Fruit fly (Drosophila melanogaster): ENCODE data around the gene CG42502.
A peak's percentile ranks its signal among the peaks of the same experiment; 100 is the strongest.

CG42502 gene

DNA sequence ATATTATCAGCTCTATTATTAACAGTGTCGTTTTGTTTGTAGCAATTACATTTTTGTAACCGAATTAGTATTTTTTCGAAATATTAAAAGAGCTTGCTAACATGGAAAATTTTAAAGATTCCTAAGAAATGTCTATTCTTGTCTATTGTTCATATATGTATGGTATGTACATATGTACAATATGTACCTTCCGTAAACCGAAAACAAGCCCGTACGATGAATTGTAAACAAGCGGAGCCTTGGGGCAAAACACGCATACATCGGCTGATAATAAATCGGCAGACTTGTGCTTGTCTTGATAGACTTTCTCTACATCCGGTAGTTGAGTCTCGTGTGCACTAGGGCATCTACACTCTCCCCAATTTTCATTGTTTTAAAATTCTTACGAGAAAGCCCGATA lies 11.8 kb upstream of the CG42502 start (continued):
- TF ChIP-seq CG10431 (GFP tag; optimal IDR thresholded peaks at IDR 0.05) (peak; percentile 66), tup (GFP tag; optimal IDR thresholded peaks at IDR 0.05) (no peak), otp (GFP tag; IDR thresholded peaks at IDR 0.05) (0 out of 3 replicates have a peak, but pooled peaks have one; percentile 49), CG12769 (tag; optimal IDR thresholded peaks at IDR 0.05) (no peak), chm (GFP tag; IDR thresholded peaks at IDR 0.05) (peak; percentile 42; the same call in 1 of the 2 replicates), Side (GFP tag; optimal IDR thresholded peaks at IDR 0.05) (peak; percentile 45), Blimp-1 (GFP tag; optimal IDR thresholded peaks at IDR 0.05) (no peak), Optix (GFP tag; IDR thresholded peaks at IDR 0.05) (no peak), H15 (GFP tag; IDR thresholded peaks at IDR 0.05) (0 out of 3 replicates have a peak, but pooled peaks have one; percentile 26), CG34422 (GFP tag; IDR thresholded peaks at IDR 0.05) (no peak), tll (GFP tag; optimal IDR thresholded peaks at IDR 0.05) (no peak), bsh (GFP tag; optimal IDR thresholded peaks at IDR 0.05) (peak in 1 of 2 experiments; percentile 79), Aef1 (GFP tag; IDR thresholded peaks at IDR 0.05) (no peak), Hr78 (GFP tag; optimal IDR thresholded peaks at IDR 0.05) (no peak), sug (tag; optimal IDR thresholded peaks at IDR 0.05) (no peak), ems (GFP tag; optimal IDR thresholded peaks at IDR 0.05) (no peak), Mes4 (GFP tag; optimal IDR thresholded peaks at IDR 0.05) (peak; percentile 42), CG1832 (GFP tag; optimal IDR thresholded peaks at IDR 0.05) (no peak), kay (GFP tag; optimal IDR thresholded peaks at IDR 0.05) (no peak), sob (GFP tag; IDR thresholded peaks at IDR 0.05) (peak; percentile 69), Sry-δ (GFP tag; optimal IDR thresholded peaks at IDR 0.05) (no peak), CG17612 (GFP tag; IDR thresholded peaks at IDR 0.05) (no peak), Trl (optimal IDR thresholded peaks at IDR 0.05) (no peak), Trl (GFP tag; optimal IDR thresholded peaks at IDR 0.05) (peak; percentile 46), usp (GFP tag; optimal IDR thresholded peaks at IDR 0.05) (no peak), caup (GFP tag; optimal IDR thresholded peaks at IDR 0.05; ENCODE audit: severe bottlenecking) (peak; percentile 50), jumu (GFP tag; optimal IDR thresholded peaks at IDR 0.05) (no peak), Xrp1 (GFP tag; IDR thresholded peaks at IDR 0.05) (peak; percentile 77), disco-r (GFP tag; optimal IDR thresholded peaks at IDR 0.05) (no peak), CG9727 (GFP tag; optimal IDR thresholded peaks at IDR 0.05) (peak; percentile 35), CG4424 (GFP tag; optimal IDR thresholded peaks at IDR 0.05) (peak; percentile 22), schlank (tag; optimal IDR thresholded peaks at IDR 0.05) (no peak), CG7745 (tag; optimal IDR thresholded peaks at IDR 0.05) (no peak), CG4730 (GFP tag; IDR thresholded peaks at IDR 0.05) (0 out of 2 replicates have a peak, but pooled peaks have one; percentile 15), CG18599 (GFP tag; optimal IDR thresholded peaks at IDR 0.05) (peak; percentile 72), Kr (GFP tag; optimal IDR thresholded peaks at IDR 0.05) (no peak), CG2678 (tag; optimal IDR thresholded peaks at IDR 0.05) (peak; percentile 54), CG14860 (GFP tag; IDR thresholded peaks at IDR 0.05; ENCODE audit: partially characterized antibody) (no peak), Meics (GFP tag; optimal IDR thresholded peaks at IDR 0.05) (peak; percentile 23), CG5180 (GFP tag; optimal IDR thresholded peaks at IDR 0.05) (peak; percentile 34), CG9609 (GFP tag; optimal IDR thresholded peaks at IDR 0.05) (no peak), CG17361 (GFP tag; IDR thresholded peaks at IDR 0.05) (peak; percentile 42; the same call in 2 of the 3 replicates), ATbp (GFP tag; optimal IDR thresholded peaks at IDR 0.05) (peak; percentile 80), danr (GFP tag; IDR thresholded peaks at IDR 0.05) (no peak), CTCF (GFP tag; optimal IDR thresholded peaks at IDR 0.05) (no peak), Xbp1 (GFP tag; optimal IDR thresholded peaks at IDR 0.05) (no peak), chinmo (GFP tag; IDR thresholded peaks at IDR 0.05; ENCODE audit: partially characterized antibody) (no peak), ato (GFP tag; IDR thresholded peaks at IDR 0.05; ENCODE audit: partially characterized antibody) (no peak), NC2α (GFP tag; optimal IDR thresholded peaks at IDR 0.05) (peak; percentile 47), E2f2 (GFP tag; IDR thresholded peaks at IDR 0.05) (no peak), chn (GFP tag; optimal IDR thresholded peaks at IDR 0.05) (no peak)
